Worm (Caenorhabditis elegans): ENCODE measurements around the gene algn-12.
A peak's percentile ranks its signal among the peaks of the same experiment; 100 is the strongest.

The algn-12 gene

ce11 chrV:8034811-8035210 is at the start of gene algn-12:
TSS of gene algn-12 (plus strand) at chrV:8035111.
- no peak for TF ChIP-seq nfya-1 (tag; optimal IDR thresholded peaks at IDR 0.05; ENCODE audit: insufficient read depth)
- TF ChIP-seq tbx-2 (tag; optimal IDR thresholded peaks at IDR 0.05): no peak
- no peak for TF ChIP-seq lsy-12 (tag; optimal IDR thresholded peaks at IDR 0.05)
- TF ChIP-seq daf-12 (tag; optimal IDR thresholded peaks at IDR 0.05): no peak
- no peak for TF ChIP-seq fkh-10 (GFP tag; optimal IDR thresholded peaks at IDR 0.05)
- no peak for TF ChIP-seq fkh-2 (tag; optimal IDR thresholded peaks at IDR 0.05)
- no peak for TF ChIP-seq unc-62 (GFP tag; optimal IDR thresholded peaks at IDR 0.05)
- TF ChIP-seq egl-5 (tag; optimal IDR thresholded peaks at IDR 0.05): no peak
- TF ChIP-seq nhr-12 (tag; optimal IDR thresholded peaks at IDR 0.05): no peak
- no peak for TF ChIP-seq lin-39 (tag; optimal IDR thresholded peaks at IDR 0.05)
- no peak for TF ChIP-seq aly-2 (tag; optimal IDR thresholded peaks at IDR 0.05)
- no peak for TF ChIP-seq unc-39 (tag; optimal IDR thresholded peaks at IDR 0.05)
- TF ChIP-seq egl-27 (tag; optimal IDR thresholded peaks at IDR 0.05): no peak
- no peak for TF ChIP-seq ama-1 (optimal IDR thresholded peaks at IDR 0.05)
- no peak for TF ChIP-seq nhr-67 (tag; optimal IDR thresholded peaks at IDR 0.05)
- no peak for TF ChIP-seq ceh-82 (tag; optimal IDR thresholded peaks at IDR 0.05)
- TF ChIP-seq elt-3 (tag; optimal IDR thresholded peaks at IDR 0.05): no peak
- TF ChIP-seq hmg-11 (tag; optimal IDR thresholded peaks at IDR 0.05): no peak
- no peak for TF ChIP-seq R02D3.7 (tag; optimal IDR thresholded peaks at IDR 0.05)

- no peak for TF ChIP-seq tbx-2 (tag; optimal IDR thresholded peaks at IDR 0.05)
- no peak for TF ChIP-seq mdl-1 (tag; optimal IDR thresholded peaks at IDR 0.05)
- TF ChIP-seq snpc-4 (tag; optimal IDR thresholded peaks at IDR 0.05): no peak
- TF ChIP-seq lin-39 (tag; optimal IDR thresholded peaks at IDR 0.05): no peak
- TF ChIP-seq fos-1 (tag; optimal IDR thresholded peaks at IDR 0.05): no peak
- TF ChIP-seq egl-27 (tag; optimal IDR thresholded peaks at IDR 0.05): no peak
- TF ChIP-seq daf-12 (tag; optimal IDR thresholded peaks at IDR 0.05): no peak
- TF ChIP-seq ceh-9 (tag; optimal IDR thresholded peaks at IDR 0.05): no peak
- TF ChIP-seq aly-2 (tag; optimal IDR thresholded peaks at IDR 0.05): no peak
- TF ChIP-seq ZK546.5 (tag; optimal IDR thresholded peaks at IDR 0.05): no peak
- TF ChIP-seq ama-1 (optimal IDR thresholded peaks at IDR 0.05): no peak
- no peak for TF ChIP-seq lin-15B (tag; optimal IDR thresholded peaks at IDR 0.05)
- TF ChIP-seq nhr-11 (tag; optimal IDR thresholded peaks at IDR 0.05): no peak
- no peak for TF ChIP-seq elt-3 (tag; optimal IDR thresholded peaks at IDR 0.05)
- no peak for TF ChIP-seq nhr-23 (tag; optimal IDR thresholded peaks at IDR 0.05)
- TF ChIP-seq eor-1 (tag; optimal IDR thresholded peaks at IDR 0.05): no peak
- TF ChIP-seq nhr-25 (tag; optimal IDR thresholded peaks at IDR 0.05): no peak
- TF ChIP-seq nhr-67 (tag; optimal IDR thresholded peaks at IDR 0.05): no peak
Measured at ce11 chrV:7985860-7986259, 49.1 kb upstream of the algn-12 start, which contains the start of gene Y97E10AL.1. TSS of gene Y97E10AL.1 (plus strand) at chrV:7986160.

- TF ChIP-seq ceh-16 (tag; optimal IDR thresholded peaks at IDR 0.05) (no peak), eor-1 (tag; optimal IDR thresholded peaks at IDR 0.05) (no peak), nhr-76 (tag; optimal IDR thresholded peaks at IDR 0.05) (no peak), pha-4 (tag; optimal IDR thresholded peaks at IDR 0.05) (no peak), zag-1 (tag; optimal IDR thresholded peaks at IDR 0.05) (no peak), nhr-25 (tag; optimal IDR thresholded peaks at IDR 0.05) (no peak), lsy-12 (tag; optimal IDR thresholded peaks at IDR 0.05) (no peak), ceh-28 (tag; optimal IDR thresholded peaks at IDR 0.05) (no peak), elt-2 (tag; optimal IDR thresholded peaks at IDR 0.05) (no peak), ZK546.5 (tag; optimal IDR thresholded peaks at IDR 0.05) (no peak), unc-62 (GFP tag; optimal IDR thresholded peaks at IDR 0.05) (no peak)
Measured at ce11 chrV:7994570-7994969, 40.3 kb upstream of the algn-12 start, which contains the start of gene ceh-76. TSS of gene ceh-76 (minus strand) at chrV:7994670.

ce11 chrV:7995165-7995564 is 39.7 kb upstream of the algn-12 start:
- peak; percentile 62 for TF ChIP-seq nfya-1 (tag; optimal IDR thresholded peaks at IDR 0.05; ENCODE audit: insufficient read depth)
- TF ChIP-seq lin-39 (tag; optimal IDR thresholded peaks at IDR 0.05): no peak

ce11 chrV:7995878-7996277 is 39.0 kb upstream of the algn-12 start, which contains the start of gene Y97E10AR.2:
TSS of gene Y97E10AR.2 (plus strand) at chrV:7996178.
- TF ChIP-seq nhr-237 (tag; optimal IDR thresholded peaks at IDR 0.05) (no peak), unc-39 (tag; optimal IDR thresholded peaks at IDR 0.05) (no peak), nhr-43 (tag; optimal IDR thresholded peaks at IDR 0.05; ENCODE audit: poor library complexity, severe bottlenecking) (no peak), nhr-23 (tag; optimal IDR thresholded peaks at IDR 0.05) (no peak), ceh-16 (tag; optimal IDR thresholded peaks at IDR 0.05) (no peak), pha-4 (tag; optimal IDR thresholded peaks at IDR 0.05) (no peak)
